Fruit fly (Drosophila melanogaster) S2 (cell line): ENCODE data around the gene Abi.

ENCODE experiments used
- CG8478 ChIP-seq: fragments of >200 bp; optimal IDR thresholded peaks from 2 replicates; lab custom pipeline; 2018
- CTCF ChIP-seq, 2 experiments: fragments of >200 bp; optimal IDR thresholded peaks; 2 replicates each; lab custom pipeline; 2018

Gene Abi

dm6 chr3R:14122347-14122812 is at the start of gene Abi, which contains the start of gene twf:
TSS of gene Abi (minus strand) at chr3R:14122420.
TSS of gene twf (plus strand) at chr3R:14122654.
- no peak for TF ChIP-seq CG8478 (lab: Kevin White, UChicago)
- no peak for TF ChIP-seq CTCF (optimal IDR thresholded peaks at IDR 0.05; lab: Kevin White, UChicago)

- TF ChIP-seq CTCF (optimal IDR thresholded peaks at IDR 0.05; lab: Kevin White, UChicago) (no peak), CG8478 (lab: Kevin White, UChicago) (no peak)
These were observed 40.0 kb upstream of the Abi start, which contains the start of gene CG3199 for dm6 chr3R:14162176-14162759. TSS of gene CG3199 (plus strand) at chr3R:14162709.

- no peak for TF ChIP-seq CG8478 (lab: Kevin White, UChicago)
- TF ChIP-seq CTCF (optimal IDR thresholded peaks at IDR 0.05; lab: Kevin White, UChicago), result no peak
These were observed 38.0 kb upstream of the Abi start, which contains the start of gene CG31327 for dm6 chr3R:14160178-14160577. TSS of gene CG31327 (minus strand) at chr3R:14160278.

dm6 chr3R:14157331-14157730 is 35.1 kb upstream of the Abi start, which contains the start of gene CG31533:
TSS of gene CG31533 (minus strand) at chr3R:14157431.
- TF ChIP-seq CG8478 (lab: Kevin White, UChicago) (no peak), CTCF (optimal IDR thresholded peaks at IDR 0.05; lab: Kevin White, UChicago) (no peak)

- TF ChIP-seq CG8478 (lab: Kevin White, UChicago) (no peak), CTCF (optimal IDR thresholded peaks at IDR 0.05; lab: Kevin White, UChicago) (no peak)
These were observed 32.1 kb upstream of the Abi start, which contains the start of gene CG44215 for dm6 chr3R:14154341-14154740. TSS of gene CG44215 (minus strand) at chr3R:14154441.

- TF ChIP-seq CG8478 (lab: Kevin White, UChicago), result no peak
- no peak for TF ChIP-seq CTCF (optimal IDR thresholded peaks at IDR 0.05; lab: Kevin White, UChicago)
These were observed 31.5 kb upstream of the Abi start, which contains the start of gene Recs1 for dm6 chr3R:14153729-14154128. TSS of gene Recs1 (minus strand) at chr3R:14153829.

dm6 chr3R:14152550-14152949 is 30.3 kb upstream of the Abi start, which contains the start of gene CG42500:
TSS of gene CG42500 (minus strand) at chr3R:14152650.
- TF ChIP-seq CTCF (optimal IDR thresholded peaks at IDR 0.05; lab: Kevin White, UChicago) (no peak), CG8478 (lab: Kevin White, UChicago) (no peak)

- TF ChIP-seq CTCF (optimal IDR thresholded peaks at IDR 0.05; lab: Kevin White, UChicago), result no peak
- no peak for TF ChIP-seq CG8478 (lab: Kevin White, UChicago)
These were observed 29.6 kb upstream of the Abi start, which contains the start of gene CG14355 for dm6 chr3R:14151840-14152239. TSS of gene CG14355 (minus strand) at chr3R:14151940.

dm6 chr3R:14140912-14141311 is 18.7 kb upstream of the Abi start:
- TF ChIP-seq CG8478 (lab: Kevin White, UChicago), result no peak
- TF ChIP-seq CTCF (optimal IDR thresholded peaks at IDR 0.05; lab: Kevin White, UChicago), result no peak

- TF ChIP-seq CG8478 (lab: Kevin White, UChicago) (no peak), CTCF (optimal IDR thresholded peaks at IDR 0.05; lab: Kevin White, UChicago) (no peak)
These were observed 9.8 kb upstream of the Abi start, which contains the start of gene CG14356 for dm6 chr3R:14131972-14132371. TSS of gene CG14356 (minus strand) at chr3R:14132072.

- no peak for TF ChIP-seq CTCF (optimal IDR thresholded peaks at IDR 0.05; lab: Kevin White, UChicago)
These were observed 3.4 kb upstream of the Abi start, which contains the start of the genes 140up and Polr2B for dm6 chr3R:14125479-14126121. TSS of gene 140up (minus strand) at chr3R:14125548. TSS of gene Polr2B (plus strand) at chr3R:14125791.

- TF ChIP-seq CG8478 (lab: Kevin White, UChicago) (no peak), CTCF (optimal IDR thresholded peaks at IDR 0.05; lab: Kevin White, UChicago) (no peak)
These were observed 3.9 kb downstream of the Abi start, which contains the start of gene Kif19A for dm6 chr3R:14118350-14118749. TSS of gene Kif19A (minus strand) at chr3R:14118450.

- no peak for TF ChIP-seq CG8478 (lab: Kevin White, UChicago)
- TF ChIP-seq CTCF (optimal IDR thresholded peaks at IDR 0.05; lab: Kevin White, UChicago), result no peak
These were observed 6.1 kb downstream of the Abi start for dm6 chr3R:14116088-14116487.

- TF ChIP-seq CG8478 (lab: Kevin White, UChicago), result no peak
These were observed 10.2 kb downstream of the Abi start, which contains the start of gene CG14357 for dm6 chr3R:14112066-14112465. TSS of gene CG14357 (minus strand) at chr3R:14112166.

dm6 chr3R:14109145-14109544 is 13.1 kb downstream of the Abi start, which contains the start of gene Or88a:
TSS of gene Or88a (plus strand) at chr3R:14109445.
- no peak for TF ChIP-seq CG8478 (lab: Kevin White, UChicago)
- no peak for TF ChIP-seq CTCF (optimal IDR thresholded peaks at IDR 0.05; lab: Kevin White, UChicago)
